Fruit fly (Drosophila melanogaster) whole organism, pupa: Measurements from ENCODE around the gene Sgs8.

Source experiments
- CG10348 ChIP-seq: fragments of 200-800 bp; sonication (Bioruptor generic); IDR thresholded peaks from 2 replicates; pipeline ENCODE4 v1.3.6; 2022; ENCODE audit warnings: missing biosample characterization, missing genetic modification characterization
- CG12605 ChIP-seq: fragments of 200-800 bp; sonication (Bioruptor generic); IDR thresholded peaks from 2 replicates; pipeline ENCODE4 v1.3.6; 2022; ENCODE audit warnings: missing biosample characterization, missing genetic modification characterization
- CG13204 ChIP-seq: fragments of 200-800 bp; sonication (Bioruptor generic); optimal IDR thresholded peaks from 2 replicates; lab custom pipeline; 2018; ENCODE audit warnings: missing biosample characterization, mild to moderate bottlenecking, missing genetic modification characterization, moderate library complexity
- CG14655 ChIP-seq: fragments of 200-800 bp; sonication (Bioruptor generic); optimal IDR thresholded peaks from 3 replicates; lab custom pipeline; 2017; ENCODE audit warnings: mild to moderate bottlenecking, missing biosample characterization, missing genetic modification reagents, missing genetic modification characterization
- CG15710 ChIP-seq: fragments of 200-800 bp; sonication (Bioruptor generic); optimal IDR thresholded peaks from 2 replicates; lab custom pipeline; 2018; ENCODE audit warnings: missing biosample characterization, mild to moderate bottlenecking, missing genetic modification characterization, moderate library complexity
- CG17806 ChIP-seq: fragments of 200-800 bp; sonication (Bioruptor generic); optimal IDR thresholded peaks from 2 replicates; lab custom pipeline; 2018; ENCODE audit warnings: missing biosample characterization, mild to moderate bottlenecking, missing genetic modification characterization, moderate library complexity
- CG32121 ChIP-seq: fragments of 200-800 bp; sonication (Bioruptor generic); IDR thresholded peaks from 2 replicates; pipeline ENCODE4 v1.3.6; 2022; ENCODE audit warnings: missing biosample characterization, missing genetic modification characterization
- CG34367 ChIP-seq: fragments of 200-800 bp; sonication (Bioruptor generic); optimal IDR thresholded peaks from 2 replicates; lab custom pipeline; 2018; ENCODE audit warnings: missing biosample characterization, mild to moderate bottlenecking, missing genetic modification characterization
- CG4496 ChIP-seq: fragments of 200-800 bp; sonication (Bioruptor generic); IDR thresholded peaks from 3 replicates; pipeline ENCODE4 v1.3.6; 2022; ENCODE audit warnings: missing biosample characterization, missing genetic modification characterization
- CG8159 ChIP-seq: fragments of 200-800 bp; sonication (Bioruptor generic); optimal IDR thresholded peaks from 3 replicates; lab custom pipeline; 2018; ENCODE audit warnings: missing biosample characterization, mild to moderate bottlenecking, missing genetic modification characterization, moderate library complexity
- CG8301 ChIP-seq: fragments of 200-800 bp; sonication (Bioruptor generic); optimal IDR thresholded peaks from 2 replicates; lab custom pipeline; 2018; ENCODE audit warnings: missing biosample characterization, mild to moderate bottlenecking, missing genetic modification characterization
- CG9948 ChIP-seq: fragments of 200-800 bp; sonication (Bioruptor generic); optimal IDR thresholded peaks from 2 replicates; lab custom pipeline; 2018; ENCODE audit warnings: missing biosample characterization, mild to moderate bottlenecking, missing genetic modification characterization, moderate library complexity
- D1 ChIP-seq: fragments of 200-800 bp; sonication (Bioruptor generic); optimal IDR thresholded peaks from 2 replicates; lab custom pipeline; 2018; ENCODE audit warnings: missing biosample characterization, mild to moderate bottlenecking, missing genetic modification characterization, moderate library complexity
- EcR ChIP-seq: fragments of 200-800 bp; sonication (Bioruptor generic); optimal IDR thresholded peaks from 3 replicates; lab custom pipeline; 2019; ENCODE audit warnings: missing biosample characterization, missing genetic modification characterization, mild to moderate bottlenecking, moderate library complexity, missing genetic modification reagents
- Ets98B ChIP-seq: fragments of 200-800 bp; sonication (Bioruptor generic); IDR thresholded peaks from 2 replicates; pipeline ENCODE4 v1.3.6; 2022; ENCODE audit warnings: missing biosample characterization, missing genetic modification characterization
- Pif1A ChIP-seq: fragments of 200-800 bp; sonication (Bioruptor generic); optimal IDR thresholded peaks from 3 replicates; lab custom pipeline; 2016; ENCODE audit warnings: missing biosample characterization, missing genetic modification characterization
- Pif1B ChIP-seq: fragments of 200-800 bp; sonication (Bioruptor generic); optimal IDR thresholded peaks from 3 replicates; lab custom pipeline; 2016; ENCODE audit warnings: missing biosample characterization, missing genetic modification characterization
- Snoo ChIP-seq: fragments of 200-800 bp; sonication (Bioruptor generic); optimal IDR thresholded peaks from 3 replicates; lab custom pipeline; 2017; ENCODE audit warnings: missing biosample characterization, mild to moderate bottlenecking, missing genetic modification characterization, inconsistent platforms
- fd96Ca ChIP-seq: fragments of 200-800 bp; sonication (Bioruptor generic); IDR thresholded peaks from 3 replicates; pipeline ENCODE4 v1.3.6; 2022; ENCODE audit warnings: missing biosample characterization, missing genetic modification characterization
- gl ChIP-seq: fragments of 200-800 bp; sonication (Bioruptor generic); optimal IDR thresholded peaks from 2 replicates; lab custom pipeline; 2018; ENCODE audit warnings: missing biosample characterization, mild to moderate bottlenecking, missing genetic modification characterization
- rn ChIP-seq: fragments of 200-800 bp; sonication (Bioruptor generic); IDR thresholded peaks from 2 replicates; pipeline ENCODE4 v1.3.6; 2022; ENCODE audit warnings: missing biosample characterization, missing genetic modification characterization

The Sgs8 gene

dm6 chr3L:11554338-11554737 lies 45.1 kb upstream of the Sgs8 start:
- TF ChIP-seq Pif1B (GFP tag; lab: Kevin White, UChicago): peak; percentile 56
- peak; percentile 56 for TF ChIP-seq CG32121 (GFP tag; lab: Robert Waterston, UW)
- TF ChIP-seq rn (GFP tag; lab: Robert Waterston, UW): peak; percentile 41
- TF ChIP-seq CG8159: peak; percentile 81
- TF ChIP-seq Ets98B (GFP tag; lab: Robert Waterston, UW): peak; percentile 53; the same call in 1 of the 2 replicates
- peak; percentile 73 for TF ChIP-seq CG17806 (tag; lab: Kevin White, UChicago)
- TF ChIP-seq CG12605 (GFP tag; lab: Robert Waterston, UW): peak; percentile 49
- TF ChIP-seq CG8301 (tag; lab: Kevin White, UChicago): peak; percentile 68
- TF ChIP-seq gl: peak; percentile 27
- TF ChIP-seq CG34367 (tag; lab: Kevin White, UChicago): peak; percentile 54
- peak; percentile 61; the same call in 2 of the 3 replicates for TF ChIP-seq CG4496 (GFP tag; lab: Robert Waterston, UW)
- peak; percentile 79 for TF ChIP-seq CG14655
- TF ChIP-seq Snoo (tag; lab: Kevin White, UChicago): peak; percentile 49
- TF ChIP-seq CG15710 (tag; lab: Kevin White, UChicago): peak; percentile 71
- TF ChIP-seq CG9948: peak; percentile 55
- TF ChIP-seq Pif1A: peak; percentile 49
- TF ChIP-seq fd96Ca: no peak
- no peak for TF ChIP-seq CG10348 (GFP tag; lab: Robert Waterston, UW)
- TF ChIP-seq CG13204 (GFP tag; lab: Kevin White, UChicago): no peak
- no peak for TF ChIP-seq EcR (GFP tag; lab: Kevin White, UChicago)
- no peak for TF ChIP-seq D1 (tag; lab: Kevin White, UChicago)

dm6 chr3L:11553672-11554068 lies 44.5 kb upstream of the Sgs8 start:
- TF ChIP-seq CG8301 (tag; lab: Kevin White, UChicago): no peak
- no peak for TF ChIP-seq Pif1A
- no peak for TF ChIP-seq CG9948
- TF ChIP-seq CG4496 (GFP tag; lab: Robert Waterston, UW): no peak
- TF ChIP-seq Snoo (tag; lab: Kevin White, UChicago): no peak
- TF ChIP-seq CG13204 (GFP tag; lab: Kevin White, UChicago): no peak
- no peak for TF ChIP-seq fd96Ca
- no peak for TF ChIP-seq rn (GFP tag; lab: Robert Waterston, UW)
- TF ChIP-seq Pif1B (GFP tag; lab: Kevin White, UChicago): no peak
- TF ChIP-seq CG10348 (GFP tag; lab: Robert Waterston, UW): no peak
- no peak for TF ChIP-seq CG34367 (tag; lab: Kevin White, UChicago)
- no peak for TF ChIP-seq CG8159
- no peak for TF ChIP-seq CG15710 (tag; lab: Kevin White, UChicago)
- no peak for TF ChIP-seq EcR (GFP tag; lab: Kevin White, UChicago)
- TF ChIP-seq Ets98B (GFP tag; lab: Robert Waterston, UW): no peak
- no peak for TF ChIP-seq gl
- TF ChIP-seq CG32121 (GFP tag; lab: Robert Waterston, UW): no peak
- TF ChIP-seq D1 (tag; lab: Kevin White, UChicago): no peak
- no peak for TF ChIP-seq CG17806 (tag; lab: Kevin White, UChicago)
- no peak for TF ChIP-seq CG14655
- TF ChIP-seq, all 21 proteins: peak for 0

dm6 chr3L:11552996-11553671 lies 43.9 kb upstream of the Sgs8 start:
- TF ChIP-seq CG13204 (GFP tag; lab: Kevin White, UChicago): peak; percentile 94
- peak; percentile 22 for TF ChIP-seq CG9948
- peak; percentile 44 for TF ChIP-seq CG8301 (tag; lab: Kevin White, UChicago)
- TF ChIP-seq CG10348 (GFP tag; lab: Robert Waterston, UW): no peak
- TF ChIP-seq CG15710 (tag; lab: Kevin White, UChicago): peak; percentile 61
- TF ChIP-seq D1 (tag; lab: Kevin White, UChicago): no peak
- peak; percentile 86 for TF ChIP-seq gl
- peak; percentile 79 for TF ChIP-seq fd96Ca
- peak; percentile 79 for TF ChIP-seq CG32121 (GFP tag; lab: Robert Waterston, UW)
- peak; percentile 65 for TF ChIP-seq CG14655
- peak; percentile 42 for TF ChIP-seq Snoo (tag; lab: Kevin White, UChicago)
- peak; percentile 57 for TF ChIP-seq Pif1B (GFP tag; lab: Kevin White, UChicago)
- peak; percentile 45 for TF ChIP-seq CG17806 (tag; lab: Kevin White, UChicago)
- peak; percentile 65 for TF ChIP-seq CG34367 (tag; lab: Kevin White, UChicago)
- peak; percentile 95 for TF ChIP-seq CG12605 (GFP tag; lab: Robert Waterston, UW)
- peak; percentile 81 for TF ChIP-seq EcR (GFP tag; lab: Kevin White, UChicago)
- peak; percentile 32 for TF ChIP-seq CG8159
- TF ChIP-seq Pif1A: peak; percentile 21
- no peak for TF ChIP-seq rn (GFP tag; lab: Robert Waterston, UW)
- TF ChIP-seq Ets98B (GFP tag; lab: Robert Waterston, UW): peak; percentile 83
- peak; percentile 69; the same call in 2 of the 3 replicates for TF ChIP-seq CG4496 (GFP tag; lab: Robert Waterston, UW)

- peak; percentile 55 for TF ChIP-seq CG17806 (tag; lab: Kevin White, UChicago)
- no peak for TF ChIP-seq CG10348 (GFP tag; lab: Robert Waterston, UW)
- TF ChIP-seq CG8301 (tag; lab: Kevin White, UChicago): peak; percentile 58
- no peak for TF ChIP-seq CG13204 (GFP tag; lab: Kevin White, UChicago)
- TF ChIP-seq CG12605 (GFP tag; lab: Robert Waterston, UW): no peak; the same call in 1 of the 2 replicates
- TF ChIP-seq EcR (GFP tag; lab: Kevin White, UChicago): no peak
- peak; percentile 19 for TF ChIP-seq CG34367 (tag; lab: Kevin White, UChicago)
- TF ChIP-seq CG9948: peak; percentile 54
- peak; percentile 29 for TF ChIP-seq Pif1B (GFP tag; lab: Kevin White, UChicago)
- TF ChIP-seq rn (GFP tag; lab: Robert Waterston, UW): peak; percentile 52; the same call in 1 of the 2 replicates
- TF ChIP-seq CG8159: peak; percentile 75
- TF ChIP-seq CG4496 (GFP tag; lab: Robert Waterston, UW): peak; percentile 65; the same call in 1 of the 3 replicates
- TF ChIP-seq D1 (tag; lab: Kevin White, UChicago): no peak
- TF ChIP-seq Pif1A: peak; percentile 55
- TF ChIP-seq CG14655: peak; percentile 76
- TF ChIP-seq gl: no peak
- peak; percentile 24 for TF ChIP-seq Snoo (tag; lab: Kevin White, UChicago)
- peak; percentile 52 for TF ChIP-seq Ets98B (GFP tag; lab: Robert Waterston, UW)
- peak; percentile 60 for TF ChIP-seq CG32121 (GFP tag; lab: Robert Waterston, UW)
- peak; percentile 11; the same call in 1 of the 3 replicates for TF ChIP-seq fd96Ca
- peak; percentile 66 for TF ChIP-seq CG15710 (tag; lab: Kevin White, UChicago)
Observed at dm6 chr3L:11551949-11552348, 42.8 kb upstream of the Sgs8 start.
